Worm (Caenorhabditis elegans): ENCODE results near the gene F26C11.4.

DNA sequence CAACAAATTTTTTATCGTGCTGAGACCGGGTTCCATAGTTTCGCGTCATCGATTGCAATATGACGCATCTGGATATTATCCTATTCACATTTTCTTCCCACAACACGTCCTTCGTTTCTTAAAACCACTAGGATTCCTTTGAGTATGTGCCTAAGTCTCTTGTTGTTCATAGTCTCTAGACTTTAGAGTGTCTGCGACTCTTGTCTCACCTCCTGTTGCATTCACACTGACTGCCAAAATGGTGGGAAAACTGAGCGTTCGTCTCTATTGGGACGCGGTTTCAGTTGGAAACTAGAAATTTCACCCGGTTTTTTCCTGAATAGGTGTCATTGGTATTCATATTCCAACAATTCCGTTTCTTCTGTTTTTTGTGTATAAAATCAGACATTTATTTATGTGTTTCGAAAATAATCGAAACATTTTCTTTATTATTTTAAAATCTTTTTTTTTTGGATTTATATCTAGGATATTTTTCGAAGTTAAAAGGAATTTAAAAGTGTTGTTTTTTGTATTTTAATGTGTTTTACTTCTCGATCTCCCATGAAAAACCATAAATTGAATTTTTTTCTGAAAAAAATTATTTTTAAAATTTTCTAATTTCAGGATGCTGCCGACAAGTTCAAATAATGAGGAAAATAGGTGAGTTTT lies 5.7 kb upstream of the F26C11.4 start, which contains the start of gene C05C10.2:
- TF ChIP-seq ceh-9 (tag; optimal IDR thresholded peaks at IDR 0.05): no peak
- TF ChIP-seq hlh-6 (tag; optimal IDR thresholded peaks at IDR 0.05): no peak
- TF ChIP-seq sox-4 (tag; optimal IDR thresholded peaks at IDR 0.05): no peak
- TF ChIP-seq unc-3 (GFP tag; conservative IDR thresholded peaks at IDR 0.05): no peak
- no peak for TF ChIP-seq unc-3 (tag; optimal IDR thresholded peaks at IDR 0.05)
- no peak for TF ChIP-seq pha-4 (tag; optimal IDR thresholded peaks at IDR 0.05)
- no peak for TF ChIP-seq hlh-30 (tag; optimal IDR thresholded peaks at IDR 0.05; ENCODE audit: insufficient read depth)
- TF ChIP-seq dve-1 (tag; optimal IDR thresholded peaks at IDR 0.05): no peak
- no peak for TF ChIP-seq pax-1 (tag; optimal IDR thresholded peaks at IDR 0.05)
- no peak for TF ChIP-seq F13H6.1 (tag; optimal IDR thresholded peaks at IDR 0.05)
- no peak for TF ChIP-seq unc-55 (GFP tag; optimal IDR thresholded peaks at IDR 0.05)

All from whole organism, late embryonic.